Fruit fly (Drosophila melanogaster): Measurements from ENCODE around the gene Usp8.

Gene Usp8

DNA sequence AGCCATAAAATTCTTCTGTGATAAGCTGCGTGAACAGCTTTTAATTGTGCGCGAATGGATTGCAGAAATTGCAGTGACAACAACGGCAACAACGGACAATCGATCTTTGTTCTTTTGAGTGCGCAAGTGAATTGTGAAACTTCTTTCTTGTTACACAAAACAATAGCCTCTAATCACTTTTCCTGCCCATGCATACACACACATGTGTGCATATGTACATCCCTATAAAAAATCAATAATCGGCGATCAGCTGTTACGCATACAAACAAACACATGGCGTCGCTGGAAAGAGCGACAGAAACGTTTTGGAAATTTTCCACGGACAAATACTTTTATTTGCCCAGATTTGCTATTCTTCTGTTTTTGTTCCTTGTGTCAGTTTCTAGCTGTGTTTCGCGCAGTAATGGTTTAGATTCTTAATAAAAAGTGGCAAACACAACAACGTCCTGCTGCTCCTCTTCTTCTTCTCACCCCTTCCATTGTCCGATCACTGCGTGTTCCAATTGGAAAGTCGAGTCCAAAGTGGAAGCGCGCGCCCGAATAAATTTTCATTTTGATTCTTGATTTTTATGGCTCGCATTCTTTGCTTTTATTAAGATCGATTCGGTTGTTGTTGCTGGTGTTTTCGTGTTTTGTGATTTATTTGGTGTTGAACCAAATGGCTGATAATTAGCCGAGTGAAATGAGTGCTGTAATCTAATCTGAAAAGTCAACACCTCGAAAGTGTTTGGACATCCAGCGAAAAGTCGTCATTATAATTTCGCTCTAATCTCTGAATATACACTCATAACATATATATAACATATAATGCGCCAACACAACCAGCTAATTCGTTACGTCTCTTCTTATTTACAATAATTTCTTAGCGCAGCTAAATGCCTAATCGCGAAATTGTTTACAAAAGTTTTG is 22.8 kb downstream of the Usp8 start:
- TF ChIP-seq CG12768 (GFP tag; optimal IDR thresholded peaks at IDR 0.05) (peak; percentile 33), Clk (GFP tag; optimal IDR thresholded peaks at IDR 0.05) (peak; percentile 50), ovo (GFP tag; optimal IDR thresholded peaks at IDR 0.05) (peak; percentile 29), CG14711 (tag; optimal IDR thresholded peaks at IDR 0.05) (peak; percentile 0), pad (GFP tag; optimal IDR thresholded peaks at IDR 0.05) (peak; percentile 26), toe (GFP tag; optimal IDR thresholded peaks at IDR 0.05) (peak; percentile 60), CG7101 (tag; optimal IDR thresholded peaks at IDR 0.05) (peak; percentile 60), Hr96 (GFP tag; optimal IDR thresholded peaks at IDR 0.05) (no peak), CG5204 (GFP tag; optimal IDR thresholded peaks at IDR 0.05) (no peak), CG11617 (GFP tag; optimal IDR thresholded peaks at IDR 0.05) (peak; percentile 28), Crg-1 (GFP tag; optimal IDR thresholded peaks at IDR 0.05) (peak; percentile 2), CG7045 (GFP tag; optimal IDR thresholded peaks at IDR 0.05) (peak; percentile 69), cic (GFP tag; optimal IDR thresholded peaks at IDR 0.05) (peak; percentile 94), tj (GFP tag; optimal IDR thresholded peaks at IDR 0.05) (peak; percentile 19), bab1 (GFP tag; optimal IDR thresholded peaks at IDR 0.05) (peak; percentile 33), kay (GFP tag; ENCODE audit: borderline replicate concordance) (peak; percentile 71), CG33017 (tag; optimal IDR thresholded peaks at IDR 0.05) (peak; percentile 71), Mnt (GFP tag; optimal IDR thresholded peaks at IDR 0.05) (peak; percentile 45), CG1620 (GFP tag; optimal IDR thresholded peaks at IDR 0.05) (no peak), cnc (optimal IDR thresholded peaks at IDR 0.05) (no peak)

- TF ChIP-seq CG1620 (GFP tag; optimal IDR thresholded peaks at IDR 0.05), result no peak
- no peak for TF ChIP-seq CG11617 (GFP tag; optimal IDR thresholded peaks at IDR 0.05)
- TF ChIP-seq cnc (optimal IDR thresholded peaks at IDR 0.05), result no peak
- TF ChIP-seq Mnt (GFP tag; optimal IDR thresholded peaks at IDR 0.05), result no peak
- no peak for TF ChIP-seq CG33017 (tag; optimal IDR thresholded peaks at IDR 0.05)
- TF ChIP-seq pad (GFP tag; optimal IDR thresholded peaks at IDR 0.05), result no peak
- TF ChIP-seq Crg-1 (GFP tag; optimal IDR thresholded peaks at IDR 0.05), result no peak
- no peak for TF ChIP-seq cic (GFP tag; optimal IDR thresholded peaks at IDR 0.05)
- no peak for TF ChIP-seq ovo (GFP tag; optimal IDR thresholded peaks at IDR 0.05)
- no peak for TF ChIP-seq toe (GFP tag; optimal IDR thresholded peaks at IDR 0.05)
- TF ChIP-seq CG5204 (GFP tag; optimal IDR thresholded peaks at IDR 0.05), result no peak
- TF ChIP-seq kay (GFP tag; ENCODE audit: borderline replicate concordance), result no peak
- no peak for TF ChIP-seq CG14711 (tag; optimal IDR thresholded peaks at IDR 0.05)
- no peak for TF ChIP-seq bab1 (GFP tag; optimal IDR thresholded peaks at IDR 0.05)
- TF ChIP-seq Hr96 (GFP tag; optimal IDR thresholded peaks at IDR 0.05), result no peak
- no peak for TF ChIP-seq tj (GFP tag; optimal IDR thresholded peaks at IDR 0.05)
- TF ChIP-seq CG7045 (GFP tag; optimal IDR thresholded peaks at IDR 0.05), result no peak
- no peak for TF ChIP-seq CG7101 (tag; optimal IDR thresholded peaks at IDR 0.05)
- TF ChIP-seq Clk (GFP tag; optimal IDR thresholded peaks at IDR 0.05), result no peak
- no peak for TF ChIP-seq CG12768 (GFP tag; optimal IDR thresholded peaks at IDR 0.05)
These were observed 24.6 kb downstream of the Usp8 start for dm6 chr3R:21158643-21159042.

DNA sequence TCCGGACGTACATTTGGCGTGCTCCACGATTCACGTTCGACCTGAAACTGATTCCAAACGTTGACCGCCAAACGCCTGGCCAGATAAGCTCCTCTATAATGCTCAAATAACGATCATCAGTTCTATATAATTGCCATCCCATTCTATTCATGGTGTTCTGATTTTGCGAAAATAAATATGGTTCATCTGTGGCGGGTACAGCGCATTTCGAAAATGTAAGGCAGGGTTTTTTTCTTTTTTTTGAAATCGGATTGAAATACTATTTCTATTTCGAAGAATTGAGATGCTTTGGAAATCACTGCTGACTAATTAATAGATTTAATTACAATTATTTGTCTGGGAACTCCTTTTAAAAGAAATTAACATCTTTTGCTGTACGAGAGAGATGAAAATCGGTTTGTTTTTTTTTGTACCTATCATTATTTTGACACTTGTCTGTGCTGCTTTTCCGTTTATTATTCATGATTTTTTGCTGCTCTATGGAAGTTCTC is 27.0 kb downstream of the Usp8 start, which contains the start of gene cDIP:
TSS of gene cDIP (minus strand) at position 51 of the 491 bp plus-strand sequence.
- TF ChIP-seq ovo (GFP tag; optimal IDR thresholded peaks at IDR 0.05) (no peak), CG14711 (tag; optimal IDR thresholded peaks at IDR 0.05) (no peak), CG7045 (GFP tag; optimal IDR thresholded peaks at IDR 0.05) (no peak), kay (GFP tag; ENCODE audit: borderline replicate concordance) (peak; percentile 57)

- TF ChIP-seq cnc (optimal IDR thresholded peaks at IDR 0.05) (no peak), bab1 (GFP tag; optimal IDR thresholded peaks at IDR 0.05) (no peak), toe (GFP tag; optimal IDR thresholded peaks at IDR 0.05) (no peak), CG12768 (GFP tag; optimal IDR thresholded peaks at IDR 0.05) (peak; percentile 15), CG33017 (tag; optimal IDR thresholded peaks at IDR 0.05) (peak; percentile 44), pad (GFP tag; optimal IDR thresholded peaks at IDR 0.05) (no peak), tj (GFP tag; optimal IDR thresholded peaks at IDR 0.05) (peak; percentile 30), Clk (GFP tag; optimal IDR thresholded peaks at IDR 0.05) (no peak), Crg-1 (GFP tag; optimal IDR thresholded peaks at IDR 0.05) (peak; percentile 40), CG7101 (tag; optimal IDR thresholded peaks at IDR 0.05) (peak; percentile 8), CG5204 (GFP tag; optimal IDR thresholded peaks at IDR 0.05) (no peak), CG14711 (tag; optimal IDR thresholded peaks at IDR 0.05) (peak; percentile 5), ovo (GFP tag; optimal IDR thresholded peaks at IDR 0.05) (no peak), CG7045 (GFP tag; optimal IDR thresholded peaks at IDR 0.05) (no peak), kay (GFP tag; ENCODE audit: borderline replicate concordance) (peak; percentile 15), Hr96 (GFP tag; optimal IDR thresholded peaks at IDR 0.05) (no peak), Mnt (GFP tag; optimal IDR thresholded peaks at IDR 0.05) (peak; percentile 12), cic (GFP tag; optimal IDR thresholded peaks at IDR 0.05) (peak; percentile 51), CG11617 (GFP tag; optimal IDR thresholded peaks at IDR 0.05) (no peak), CG1620 (GFP tag; optimal IDR thresholded peaks at IDR 0.05) (no peak)
These were observed 27.6 kb downstream of the Usp8 start for dm6 chr3R:21161620-21162029.

DNA sequence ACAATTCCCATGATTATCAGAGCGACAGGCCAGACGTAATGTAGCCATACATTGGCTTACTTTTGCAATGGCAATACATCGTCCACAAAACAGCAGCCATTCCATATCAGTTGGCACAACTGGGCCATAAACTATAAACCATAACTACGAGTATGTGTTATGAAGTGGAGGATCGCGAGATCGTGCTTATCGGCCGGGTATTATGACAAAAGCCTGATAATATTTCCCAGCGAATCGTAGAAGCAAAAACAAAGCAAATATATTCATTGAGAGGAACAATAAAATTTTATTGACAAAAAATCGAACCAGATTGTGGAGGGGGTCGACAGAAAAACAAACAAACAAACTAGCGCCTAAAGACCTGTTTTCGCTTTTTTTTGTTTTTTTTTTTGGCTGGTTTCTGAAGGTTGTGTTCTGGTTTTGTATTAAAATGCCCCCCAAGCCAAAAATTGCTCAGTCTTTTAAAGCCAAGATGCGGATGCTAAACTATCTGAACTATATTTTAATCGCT is 29.3 kb downstream of the Usp8 start, which contains the start of gene CG5810:
TSS of gene CG5810 (plus strand) at position 461 of the 511 bp plus-strand sequence.
- TF ChIP-seq toe (GFP tag; optimal IDR thresholded peaks at IDR 0.05), result no peak
- peak; percentile 31 for TF ChIP-seq cic (GFP tag; optimal IDR thresholded peaks at IDR 0.05)
- TF ChIP-seq kay (GFP tag; ENCODE audit: borderline replicate concordance), result peak; percentile 69

Data from whole organism, adult.